Worm (Caenorhabditis elegans) whole organism, L4/young adult: ENCODE measurements around the gene C25G4.3.

Source experiments
- W03F9.2 ChIP-seq: fragments of 150-350 bp; optimal IDR thresholded peaks from 2 replicates; lab custom pipeline; 2014; ENCODE audit warnings: missing biosample characterization, missing genetic modification characterization
- dao-5 ChIP-seq: sonication (generic microtip); optimal IDR thresholded peaks from 2 replicates; lab custom pipeline; 2016; ENCODE audit warnings: missing genotype, missing genetic modification characterization, moderate library complexity, missing compliant biosample characterization
- him-1 ChIP-seq: sonication (generic microtip); optimal IDR thresholded peaks from 2 replicates; lab custom pipeline; 2016; ENCODE audit warnings: missing genotype, missing genetic modification reagents, missing genetic modification characterization, missing compliant biosample characterization

The C25G4.3 gene

DNA sequence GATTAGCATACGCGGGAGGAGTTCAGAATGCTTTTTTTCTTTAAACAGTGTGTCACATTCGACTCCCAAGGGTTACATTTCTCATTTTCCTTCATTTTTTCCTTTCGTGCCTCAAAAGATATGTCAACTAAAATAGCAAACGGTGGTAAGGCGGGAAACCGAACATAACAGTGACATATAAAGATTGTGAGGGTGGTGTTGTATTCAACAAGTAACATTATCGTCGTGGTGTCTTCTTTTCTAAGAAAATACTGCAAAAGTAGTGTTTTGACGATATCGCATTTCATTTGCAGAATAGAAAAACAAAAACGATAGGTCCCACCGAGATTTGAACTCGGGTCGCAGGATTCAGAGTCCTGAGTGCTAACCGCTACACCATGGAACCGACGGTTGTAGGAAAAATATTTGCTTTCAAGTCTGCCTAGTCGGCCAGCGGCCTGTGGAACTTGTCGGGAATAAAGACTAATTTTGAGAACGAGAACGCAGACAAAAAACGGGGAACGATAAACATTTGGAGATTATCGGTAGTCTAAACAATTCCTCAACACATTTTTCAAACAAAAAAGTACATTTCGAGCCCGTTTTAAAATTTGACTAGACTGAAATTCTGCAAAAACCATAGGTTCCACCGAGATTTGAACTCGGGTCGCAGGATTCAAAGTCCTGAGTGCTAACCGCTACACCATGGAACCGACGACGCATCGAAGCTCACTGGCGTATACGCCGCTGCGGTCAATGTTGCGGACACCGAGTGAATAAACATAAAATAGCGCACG is 28.9 kb downstream of the C25G4.3 start:
- TF ChIP-seq dao-5 (tag; lab: Kevin White, UChicago), result no peak
- TF ChIP-seq W03F9.2 (tag; lab: Kevin White, UChicago), result no peak
- TF ChIP-seq him-1 (tag; lab: Kevin White, UChicago), result no peak

DNA sequence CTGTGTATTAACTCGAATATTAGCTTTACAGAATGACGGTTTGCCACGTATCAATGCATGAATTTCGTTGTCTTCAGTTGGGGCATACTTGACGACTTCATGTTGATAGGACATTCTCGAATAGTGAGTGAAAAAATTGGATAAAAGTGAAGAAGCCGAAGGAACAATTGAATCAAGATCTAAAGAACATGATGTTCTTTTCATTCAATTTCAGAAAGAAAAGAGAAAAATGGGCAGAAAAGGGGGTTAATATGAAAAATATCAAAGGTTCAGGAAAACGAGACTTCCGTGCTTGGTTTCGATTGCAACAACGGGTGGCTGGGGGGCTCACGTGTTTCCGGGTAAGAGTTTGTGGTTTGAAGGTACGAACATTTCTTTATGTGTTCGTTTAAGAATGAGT is 31.1 kb downstream of the C25G4.3 start:
- no peak for TF ChIP-seq him-1 (tag; lab: Kevin White, UChicago)
- no peak for TF ChIP-seq dao-5 (tag; lab: Kevin White, UChicago)
- no peak for TF ChIP-seq W03F9.2 (tag; lab: Kevin White, UChicago)

DNA sequence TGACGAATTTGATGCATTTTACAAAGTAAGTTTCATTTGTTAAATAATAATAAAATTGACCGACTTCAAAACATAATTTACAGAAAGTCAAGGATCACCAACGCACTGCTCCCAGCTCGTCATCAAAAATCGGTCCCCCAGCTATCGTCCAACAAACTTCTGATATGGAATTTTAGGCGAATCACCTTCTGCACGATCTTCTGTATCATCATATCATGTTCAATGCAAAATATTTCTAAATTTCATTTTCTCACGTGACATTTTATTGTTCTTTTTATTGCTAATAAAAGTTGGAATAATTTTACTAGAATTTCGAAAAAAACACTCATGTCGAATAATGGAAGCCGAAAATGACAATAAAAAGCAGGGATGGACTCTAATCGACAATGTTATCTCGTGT is 35.5 kb downstream of the C25G4.3 start, which contains the start of gene acl-13:
acl-13 (plus strand) TSS at position 301 of the 400 bp plus-strand sequence.
- TF ChIP-seq him-1 (tag; lab: Kevin White, UChicago), result no peak
- TF ChIP-seq W03F9.2 (tag; lab: Kevin White, UChicago), result no peak
- no peak for TF ChIP-seq dao-5 (tag; lab: Kevin White, UChicago)

DNA sequence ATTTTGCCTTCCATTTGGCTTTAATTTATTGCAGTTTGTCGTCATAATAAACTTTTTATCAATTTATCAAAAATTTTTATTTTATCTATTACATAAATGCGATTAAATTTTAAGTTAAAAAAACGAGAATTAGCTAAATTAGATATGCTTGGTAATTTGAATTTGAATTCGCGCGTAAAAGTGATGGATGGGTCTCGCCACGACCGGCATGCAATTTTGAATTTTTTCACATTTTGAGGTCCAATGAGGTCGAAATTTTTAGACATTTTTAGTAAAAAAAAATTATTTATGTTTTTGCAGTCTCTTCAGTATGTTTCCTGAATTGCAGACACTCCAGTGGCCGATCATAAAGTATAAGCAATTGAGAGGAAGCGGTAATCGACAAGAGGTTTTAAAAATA is 37.1 kb downstream of the C25G4.3 start, which contains the start of gene dsb-1:
dsb-1 (plus strand) TSS at position 301 of the 400 bp plus-strand sequence.
- TF ChIP-seq dao-5 (tag; lab: Kevin White, UChicago), result no peak
- no peak for TF ChIP-seq W03F9.2 (tag; lab: Kevin White, UChicago)
- TF ChIP-seq him-1 (tag; lab: Kevin White, UChicago), result no peak

DNA sequence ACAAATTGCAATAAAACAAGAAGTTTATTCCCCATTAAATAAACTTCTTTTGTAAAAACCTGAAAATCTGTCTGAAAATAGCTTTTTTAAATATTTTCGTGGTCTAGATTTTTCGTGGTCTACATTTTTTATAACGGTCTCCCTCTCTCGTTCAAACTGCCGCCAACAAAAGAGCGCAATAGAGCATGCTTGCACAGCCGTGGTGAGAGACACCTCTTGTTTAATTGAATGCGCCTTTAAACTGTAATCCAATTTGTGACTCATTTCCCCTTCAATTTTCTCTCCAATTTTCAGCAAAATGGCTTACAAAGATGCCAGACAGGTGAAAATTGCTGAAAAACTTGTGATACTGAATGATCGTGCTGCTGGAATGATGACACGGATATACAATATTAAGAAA is 41.5 kb downstream of the C25G4.3 start, which contains the start of gene gex-3:
gex-3 (plus strand) TSS at position 295 of the 400 bp plus-strand sequence.
- TF ChIP-seq W03F9.2 (tag; lab: Kevin White, UChicago) (peak; percentile 94), him-1 (tag; lab: Kevin White, UChicago) (no peak), dao-5 (tag; lab: Kevin White, UChicago) (no peak)

DNA sequence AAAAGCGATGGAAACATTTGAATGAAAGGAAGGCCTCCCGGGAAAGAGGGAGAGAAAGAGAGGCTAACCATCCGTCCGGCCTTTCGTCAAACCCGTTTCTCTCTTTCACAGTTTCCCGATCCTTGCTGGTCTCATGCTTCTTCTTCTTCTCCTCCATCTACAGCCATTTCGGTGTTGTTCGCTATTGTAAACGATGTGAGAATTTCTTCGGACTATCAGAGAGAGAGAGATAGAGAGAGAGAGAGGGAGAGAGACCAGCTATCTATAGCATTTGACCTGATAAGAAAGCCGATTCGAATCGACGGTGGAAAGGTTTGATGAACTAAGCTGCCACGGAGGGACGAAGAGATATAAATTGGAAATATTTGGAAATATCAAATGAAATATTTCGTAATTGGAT is 42.2 kb downstream of the C25G4.3 start:
- TF ChIP-seq him-1 (tag; lab: Kevin White, UChicago) (no peak), dao-5 (tag; lab: Kevin White, UChicago) (no peak), W03F9.2 (tag; lab: Kevin White, UChicago) (no peak)

DNA sequence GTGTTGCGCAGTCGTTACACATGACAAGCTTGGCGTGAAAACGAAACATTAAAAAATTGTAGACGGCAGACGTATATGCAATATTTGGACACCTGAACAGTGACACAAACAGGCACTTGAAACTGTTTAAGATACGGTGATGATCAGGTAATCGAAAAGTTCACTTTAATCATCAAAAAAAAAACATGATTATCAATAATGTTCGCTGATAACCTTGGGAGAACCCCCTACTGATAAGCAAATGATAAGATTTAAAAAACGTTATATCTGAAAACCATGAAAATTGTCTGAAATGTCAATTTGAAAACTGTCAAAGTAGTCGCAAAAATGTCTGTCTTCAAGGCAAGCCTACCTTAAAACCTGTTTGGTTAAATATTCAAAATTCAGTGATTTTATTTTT is 45.7 kb downstream of the C25G4.3 start:
- TF ChIP-seq him-1 (tag; lab: Kevin White, UChicago), result no peak
- TF ChIP-seq dao-5 (tag; lab: Kevin White, UChicago), result no peak

DNA sequence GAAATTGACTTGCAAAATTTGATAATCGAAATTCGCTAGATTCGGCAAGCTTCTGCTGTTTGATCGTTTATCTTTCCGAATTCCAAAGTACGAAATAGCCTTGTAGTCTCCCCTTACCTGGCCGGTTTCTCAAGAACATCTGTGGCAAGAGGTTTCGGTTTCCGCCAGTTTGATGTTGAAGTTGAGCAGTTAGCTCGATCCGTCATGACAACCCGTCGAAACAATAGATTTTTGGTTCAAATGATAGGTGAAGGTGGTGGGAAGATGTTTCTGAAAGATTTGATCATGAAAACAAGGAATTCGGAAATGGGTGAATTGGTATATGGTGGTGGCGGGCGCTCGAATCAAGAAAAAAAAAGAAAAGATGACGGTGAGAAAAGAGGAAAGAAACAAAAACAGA is 47.2 kb downstream of the C25G4.3 start, which contains the start of gene acs-20:
acs-20 (minus strand) TSS at position 270 of the 400 bp plus-strand sequence.
- TF ChIP-seq W03F9.2 (tag; lab: Kevin White, UChicago) (no peak), him-1 (tag; lab: Kevin White, UChicago) (no peak)

DNA sequence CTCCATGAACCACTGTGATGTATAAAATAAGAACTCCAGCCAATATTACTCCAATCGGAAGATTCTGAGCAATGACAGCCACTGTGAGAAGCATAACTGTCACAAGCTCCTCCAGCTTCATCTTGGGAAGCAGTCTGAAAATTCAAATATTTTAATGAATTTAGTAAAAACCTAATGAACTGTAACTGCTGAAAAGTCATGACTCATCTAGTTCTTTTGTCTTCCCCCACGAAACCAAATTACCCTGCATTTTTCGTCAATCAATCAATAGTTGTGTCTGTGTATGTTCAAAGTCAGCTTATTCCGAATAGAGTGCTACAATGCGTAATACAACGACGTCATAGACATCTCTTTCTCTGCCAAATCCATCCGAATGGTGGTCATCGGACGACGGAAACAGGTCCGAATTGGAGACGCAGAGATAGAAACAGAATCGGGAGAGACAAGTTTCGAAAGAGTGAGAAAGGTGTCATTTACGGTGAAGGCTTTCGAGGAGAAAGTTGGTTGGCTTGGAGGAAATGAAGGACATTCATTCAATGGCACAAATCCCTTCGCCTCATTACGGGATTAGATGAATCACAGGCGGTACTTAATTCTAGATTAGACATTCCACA is 48.9 kb downstream of the C25G4.3 start:
- TF ChIP-seq dao-5 (tag; lab: Kevin White, UChicago) (no peak), W03F9.2 (tag; lab: Kevin White, UChicago) (no peak), him-1 (tag; lab: Kevin White, UChicago) (no peak)
